Worm (Caenorhabditis elegans): ENCODE results near the gene T06C12.12.

DNA sequence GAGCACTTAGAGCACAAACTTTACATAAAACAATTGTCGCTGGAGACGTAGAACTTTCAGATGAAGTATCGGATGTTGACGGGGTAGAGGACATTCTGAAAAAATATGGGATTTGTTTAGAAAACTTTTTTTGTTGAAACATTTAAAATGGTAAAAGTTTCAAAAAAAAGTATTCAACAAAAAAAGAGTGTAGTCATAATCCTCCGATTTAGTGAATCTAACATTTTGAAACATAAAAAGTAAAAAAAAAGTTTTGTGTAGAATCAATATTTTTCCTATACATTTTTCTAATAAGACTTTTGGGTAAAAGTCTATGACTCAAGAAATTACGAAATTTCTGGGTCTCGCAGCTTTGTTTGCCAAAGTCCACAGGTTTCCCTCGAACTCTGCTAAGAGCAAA lies 4.8 kb downstream of the T06C12.12 start, which contains the start of gene nhr-213:
- no peak for TF ChIP-seq hmbx-1 (tag; optimal IDR thresholded peaks at IDR 0.05)
- no peak for TF ChIP-seq pes-1 (GFP tag; IDR thresholded peaks at IDR 0.05)
- TF ChIP-seq ama-1 (optimal IDR thresholded peaks at IDR 0.05) = no peak
- TF ChIP-seq ets-7 (tag; optimal IDR thresholded peaks at IDR 0.05) = no peak
- TF ChIP-seq flt-1 (GFP tag; IDR thresholded peaks at IDR 0.05) = no peak
- no peak for TF ChIP-seq sea-1 (GFP tag; conservative IDR thresholded peaks at IDR 0.05)
- no peak for TF ChIP-seq hmg-4 (GFP tag; optimal IDR thresholded peaks at IDR 0.05)
- no peak for TF ChIP-seq aly-1 (tag; optimal IDR thresholded peaks at IDR 0.05)
- TF ChIP-seq hnd-1 (tag; optimal IDR thresholded peaks at IDR 0.05) = no peak
- no peak for TF ChIP-seq scrt-1 (GFP tag; IDR thresholded peaks at IDR 0.05)
- TF ChIP-seq ceh-13 (GFP tag; optimal IDR thresholded peaks at IDR 0.05) = no peak
- no peak for TF ChIP-seq tbx-37 (GFP tag; conservative IDR thresholded peaks at IDR 0.05)
